Worm (Caenorhabditis elegans) whole organism, late embryonic: ENCODE data around the gene C09F5.3.

ENCODE experiments used
- C08G9.2 ChIP-seq: sonication (generic microtip); optimal IDR thresholded peaks from 2 replicates; lab custom pipeline; 2016; ENCODE audit warnings: mild to moderate bottlenecking, missing genetic modification characterization, moderate library complexity, missing compliant biosample characterization
- K09A11.1 ChIP-seq: sonication (generic microtip); optimal IDR thresholded peaks from 2 replicates; lab custom pipeline; 2017; ENCODE audit warnings: antibody characterized with exemption, mild to moderate bottlenecking, missing genetic modification characterization, missing compliant biosample characterization; ENCODE audit not compliant: insufficient read depth
- T23F11.4 ChIP-seq: fragments of 200-800 bp; sonication (Bioruptor generic); optimal IDR thresholded peaks from 2 replicates; lab custom pipeline; 2018; ENCODE audit warnings: mild to moderate bottlenecking, missing genetic modification characterization, missing compliant biosample characterization
- Y22D7AL.16 ChIP-seq: sonication (generic microtip); optimal IDR thresholded peaks from 2 replicates; lab custom pipeline; 2016; ENCODE audit warnings: missing genetic modification characterization, missing compliant biosample characterization
- ahr-1 ChIP-seq: sonication (generic microtip); optimal IDR thresholded peaks from 2 replicates; lab custom pipeline; 2016; ENCODE audit warnings: missing genetic modification characterization, missing compliant biosample characterization
- ceh-18 ChIP-seq: sonication (generic microtip); optimal IDR thresholded peaks from 2 replicates; lab custom pipeline; 2016; ENCODE audit warnings: missing genetic modification characterization, missing compliant biosample characterization
- ceh-19 ChIP-seq: fragments of 200-800 bp; sonication (Bioruptor generic); optimal IDR thresholded peaks from 2 replicates; lab custom pipeline; 2018; ENCODE audit warnings: mild to moderate bottlenecking, missing genetic modification characterization, missing compliant biosample characterization
- ceh-22 ChIP-seq: sonication (generic microtip); optimal IDR thresholded peaks from 2 replicates; lab custom pipeline; 2017; ENCODE audit warnings: missing biosample characterization, missing genetic modification characterization
- ceh-24 ChIP-seq: sonication (generic microtip); optimal IDR thresholded peaks from 2 replicates; lab custom pipeline; 2016; ENCODE audit warnings: mild to moderate bottlenecking, missing genetic modification characterization, missing compliant biosample characterization
- ceh-30 ChIP-seq: fragments of 150-350 bp; optimal IDR thresholded peaks from 2 replicates; lab custom pipeline; 2014; ENCODE audit warnings: missing biosample characterization, missing genetic modification characterization
- ceh-31 ChIP-seq: sonication (generic microtip); optimal IDR thresholded peaks from 2 replicates; lab custom pipeline; 2016; ENCODE audit warnings: missing genetic modification characterization, missing compliant biosample characterization
- ceh-34 ChIP-seq: sonication (generic microtip); optimal IDR thresholded peaks from 2 replicates; lab custom pipeline; 2016; ENCODE audit warnings: mild to moderate bottlenecking, missing genetic modification characterization, missing compliant biosample characterization
- ceh-45 ChIP-seq: fragments of 200-800 bp; sonication (Bioruptor generic); IDR thresholded peaks from 2 replicates; pipeline ENCODE4 v1.3.6; 2022; ENCODE audit warnings: missing genetic modification reagents, missing genetic modification characterization, missing compliant biosample characterization
- ceh-6 ChIP-seq: fragments of 200-800 bp; sonication (Bioruptor generic); optimal IDR thresholded peaks from 2 replicates; lab custom pipeline; 2018; ENCODE audit warnings: mild to moderate bottlenecking, missing genetic modification characterization, missing compliant biosample characterization
- ceh-9 ChIP-seq: sonication (generic microtip); optimal IDR thresholded peaks from 2 replicates; lab custom pipeline; 2016; ENCODE audit warnings: mild to moderate bottlenecking, missing genetic modification characterization, inconsistent platforms, missing compliant biosample characterization
- dmd-4 ChIP-seq: sonication (generic microtip); optimal IDR thresholded peaks from 2 replicates; lab custom pipeline; 2016; ENCODE audit warnings: borderline replicate concordance, missing genetic modification characterization, missing compliant biosample characterization
- elt-4 ChIP-seq: sonication (generic microtip); optimal IDR thresholded peaks from 2 replicates; lab custom pipeline; 2016; ENCODE audit warnings: missing genetic modification characterization, missing compliant biosample characterization
- ets-4 ChIP-seq: sonication (generic microtip); optimal IDR thresholded peaks from 2 replicates; lab custom pipeline; 2016; ENCODE audit warnings: missing genetic modification characterization, missing compliant biosample characterization
- eyg-1 ChIP-seq: sonication (generic microtip); optimal IDR thresholded peaks from 2 replicates; lab custom pipeline; 2016; ENCODE audit warnings: missing genotype, missing genetic modification characterization, missing compliant biosample characterization
- fkh-6 ChIP-seq: sonication (generic microtip); optimal IDR thresholded peaks from 2 replicates; lab custom pipeline; 2016; ENCODE audit warnings: missing genetic modification characterization, missing compliant biosample characterization
- hlh-30 ChIP-seq: sonication (generic microtip); optimal IDR thresholded peaks from 2 replicates; lab custom pipeline; 2017; ENCODE audit warnings: antibody characterized with exemption, missing genetic modification characterization, missing compliant biosample characterization; ENCODE audit not compliant: insufficient read depth
- npax-4 ChIP-seq: sonication (generic microtip); optimal IDR thresholded peaks from 2 replicates; lab custom pipeline; 2016; ENCODE audit warnings: missing genetic modification characterization, missing compliant biosample characterization
- odd-2 ChIP-seq: sonication (generic microtip); optimal IDR thresholded peaks from 2 replicates; lab custom pipeline; 2017; ENCODE audit warnings: antibody characterized with exemption, mild to moderate bottlenecking, missing genetic modification characterization, missing compliant biosample characterization
- pax-1 ChIP-seq: fragments of 150-350 bp; optimal IDR thresholded peaks from 2 replicates; lab custom pipeline; 2014; ENCODE audit warnings: missing biosample characterization, missing genetic modification characterization
- pros-1 ChIP-seq: fragments of 150-350 bp; optimal IDR thresholded peaks from 2 replicates; lab custom pipeline; 2014; ENCODE audit warnings: missing biosample characterization, missing genetic modification reagents, missing genetic modification characterization
- sdc-2 ChIP-seq: sonication (generic microtip); optimal IDR thresholded peaks from 2 replicates; lab custom pipeline; 2016; ENCODE audit warnings: missing genotype, missing genetic modification characterization, missing compliant biosample characterization
- sox-2 ChIP-seq: fragments of 200-800 bp; sonication (Bioruptor generic); IDR thresholded peaks from 2 replicates; pipeline ENCODE4 v1.3.6; 2022; ENCODE audit warnings: missing genetic modification reagents, missing genetic modification characterization, missing compliant biosample characterization
- sox-4 ChIP-seq: sonication (generic microtip); optimal IDR thresholded peaks from 2 replicates; lab custom pipeline; 2017; ENCODE audit warnings: mild to moderate bottlenecking, missing genetic modification characterization, inconsistent platforms, missing compliant biosample characterization
- syd-9 ChIP-seq: sonication (generic microtip); optimal IDR thresholded peaks from 2 replicates; lab custom pipeline; 2016; ENCODE audit warnings: mild to moderate bottlenecking, missing genetic modification characterization, moderate library complexity, missing compliant biosample characterization
- tbx-2 ChIP-seq: sonication (generic microtip); optimal IDR thresholded peaks from 2 replicates; lab custom pipeline; 2016; ENCODE audit warnings: missing genetic modification characterization, missing compliant biosample characterization
- unc-3 ChIP-seq, 2 experiments: fragments of 200-800 bp in 1 of 2; sonication (Bioruptor generic) in 1 of 2; sonication (generic microtip) in 1 of 2; conservative IDR thresholded peaks in 1 of 2; optimal IDR thresholded peaks in 1 of 2; 2 replicates each; pipeline versions ENCODE4 v1.3.6 to Lab custom; 2016 to 2022; ENCODE audit warnings: missing compliant biosample characterization in 2 of 2, missing genetic modification characterization in 2 of 2, missing genetic modification reagents in 1 of 2
- unc-55 ChIP-seq: sonication (generic microtip); optimal IDR thresholded peaks from 2 replicates; lab custom pipeline; 2017; ENCODE audit warnings: missing biosample characterization, missing genetic modification reagents, missing genetic modification characterization
- unc-86 ChIP-seq: sonication (generic microtip); optimal IDR thresholded peaks from 2 replicates; lab custom pipeline; 2016; ENCODE audit warnings: missing genetic modification characterization, missing compliant biosample characterization

C09F5.3 gene

ce11 chrIII:647248-647647 lies 17.8 kb downstream of the C09F5.3 start:
- TF ChIP-seq eyg-1 (tag; lab: Kevin White, UChicago): peak; percentile 5
- TF ChIP-seq tbx-2 (tag; lab: Kevin White, UChicago): peak; percentile 22
- TF ChIP-seq ceh-30 (tag; lab: Kevin White, UChicago): no peak
- no peak for TF ChIP-seq sox-4 (tag; lab: Kevin White, UChicago)
- TF ChIP-seq ceh-34 (tag; lab: Kevin White, UChicago): peak; percentile 2
- TF ChIP-seq ceh-18 (tag; lab: Kevin White, UChicago): no peak
- TF ChIP-seq sox-2 (GFP tag; lab: Robert Waterston, UW): no peak
- TF ChIP-seq ceh-9: no peak
- peak; percentile 5 for TF ChIP-seq ceh-31 (tag; lab: Kevin White, UChicago)

ce11 chrIII:646454-646853 lies 18.6 kb downstream of the C09F5.3 start, which contains the start of gene orai-1:
Gene orai-1 (plus strand): TSS chrIII:646754.
- TF ChIP-seq syd-9 (tag; lab: Kevin White, UChicago): no peak
- TF ChIP-seq ceh-30 (tag; lab: Kevin White, UChicago): no peak
- no peak for TF ChIP-seq pros-1
- no peak for TF ChIP-seq ets-4 (tag; lab: Kevin White, UChicago)
- TF ChIP-seq ceh-18 (tag; lab: Kevin White, UChicago): no peak
- no peak for TF ChIP-seq sdc-2
- TF ChIP-seq npax-4 (tag; lab: Kevin White, UChicago): no peak

ce11 chrIII:644660-645059 lies 20.4 kb downstream of the C09F5.3 start:
- TF ChIP-seq hlh-30 (tag; lab: Kevin White, UChicago): no peak
- no peak for TF ChIP-seq ahr-1 (tag; lab: Kevin White, UChicago)
- TF ChIP-seq elt-4 (tag; lab: Kevin White, UChicago): no peak
- TF ChIP-seq pax-1 (tag; lab: Kevin White, UChicago): no peak
- TF ChIP-seq ceh-45 (GFP tag; lab: Robert Waterston, UW): no peak
- no peak for TF ChIP-seq ceh-18 (tag; lab: Kevin White, UChicago)
- TF ChIP-seq odd-2 (tag; lab: Kevin White, UChicago): no peak
- TF ChIP-seq ceh-22: no peak
- no peak for TF ChIP-seq ceh-24
- no peak for TF ChIP-seq fkh-6 (tag; lab: Kevin White, UChicago)
- TF ChIP-seq ceh-30 (tag; lab: Kevin White, UChicago): no peak
- TF ChIP-seq ceh-6: no peak
- TF ChIP-seq unc-3 (GFP tag; conservative IDR thresholded peaks at IDR 0.05; lab: Robert Waterston, UW): no peak
- TF ChIP-seq unc-3 (tag; optimal IDR thresholded peaks at IDR 0.05; lab: Kevin White, UChicago): no peak
- TF ChIP-seq ceh-34 (tag; lab: Kevin White, UChicago): no peak
- TF ChIP-seq ceh-19 (GFP tag; lab: Kevin White, UChicago): no peak
- TF ChIP-seq Y22D7AL.16 (tag; lab: Kevin White, UChicago): no peak
- no peak for TF ChIP-seq T23F11.4 (GFP tag; lab: Kevin White, UChicago)
- TF ChIP-seq unc-55 (GFP tag; lab: Kevin White, UChicago): no peak
- TF ChIP-seq dmd-4 (tag; lab: Kevin White, UChicago): no peak
- TF ChIP-seq unc-86: no peak
- TF ChIP-seq, all 69 proteins: peak for 0

ce11 chrIII:641759-642158 lies 23.3 kb downstream of the C09F5.3 start, which contains the start of gene W06E11.1:
Gene W06E11.1 (plus strand): TSS chrIII:642059.
- TF ChIP-seq syd-9 (tag; lab: Kevin White, UChicago) (no peak), C08G9.2 (tag; lab: Kevin White, UChicago) (no peak), ceh-22 (no peak), K09A11.1 (tag; lab: Kevin White, UChicago) (no peak), ceh-19 (GFP tag; lab: Kevin White, UChicago) (no peak)
